Worm (Caenorhabditis elegans) whole organism, L1 larva: Measurements from ENCODE around the gene K07C11.10.
A peak's percentile ranks its signal among the peaks of the same experiment; 100 is the strongest.

ENCODE experiments used
- C04F5.9 ChIP-seq: sonication (generic microtip); optimal IDR thresholded peaks from 2 replicates; lab custom pipeline; 2016; ENCODE audit warnings: missing genetic modification characterization, missing compliant biosample characterization
- C34B4.2 ChIP-seq: sonication (generic microtip); optimal IDR thresholded peaks from 2 replicates; lab custom pipeline; 2017; ENCODE audit warnings: mild to moderate bottlenecking, missing genetic modification characterization, missing compliant biosample characterization
- F16B12.6 ChIP-seq: fragments of 150-350 bp; optimal IDR thresholded peaks from 2 replicates; lab custom pipeline; 2014; ENCODE audit warnings: missing biosample characterization, missing genetic modification characterization
- aha-1 ChIP-seq: fragments of 150-350 bp; optimal IDR thresholded peaks from 2 replicates; lab custom pipeline; 2014; ENCODE audit warnings: missing biosample characterization, missing genetic modification characterization
- alr-1 ChIP-seq: fragments of 200-800 bp; sonication (Bioruptor generic); optimal IDR thresholded peaks from 2 replicates; lab custom pipeline; 2018; ENCODE audit warnings: borderline replicate concordance, mild to moderate bottlenecking, missing genetic modification characterization, missing compliant biosample characterization
- aly-2 ChIP-seq: fragments of 150-350 bp; optimal IDR thresholded peaks from 2 replicates; lab custom pipeline; 2014; ENCODE audit warnings: missing biosample characterization, missing genetic modification characterization
- ama-1 ChIP-seq: fragments of 150-350 bp; optimal IDR thresholded peaks from 2 replicates; lab custom pipeline; 2014
- blmp-1 ChIP-seq: fragments of 150-350 bp; optimal IDR thresholded peaks from 2 replicates; lab custom pipeline; 2014; ENCODE audit warnings: missing biosample characterization, missing genetic modification characterization
- ceh-63 ChIP-seq: fragments of 200-800 bp; sonication (Bioruptor generic); optimal IDR thresholded peaks from 2 replicates; lab custom pipeline; 2018; ENCODE audit warnings: mild to moderate bottlenecking, missing genetic modification characterization, missing compliant biosample characterization
- ceh-82 ChIP-seq, 3 experiments: fragments of 150-350 bp in 1 of 3; sonication (generic microtip) in 2 of 3; optimal IDR thresholded peaks; 2 replicates each; lab custom pipeline; 2014 to 2017; ENCODE audit warnings: missing biosample characterization in 3 of 3, missing genetic modification characterization in 3 of 3
- ceh-88 ChIP-seq: fragments of 200-800 bp; sonication (Bioruptor generic); IDR thresholded peaks from 2 replicates; pipeline ENCODE4 v1.3.6; 2022; ENCODE audit warnings: missing genetic modification characterization, missing compliant biosample characterization
- dpl-1 ChIP-seq, 3 experiments: fragments of 150-350 bp in 2 of 3; sonication (generic microtip) in 1 of 3; optimal IDR thresholded peaks; 2 replicates each; lab custom pipeline; 2014 to 2017; ENCODE audit warnings: missing biosample characterization in 3 of 3, missing genetic modification characterization in 3 of 3, missing genetic modification reagents in 3 of 3
- egl-27 ChIP-seq, 2 experiments: fragments of 150-350 bp in 1 of 2; sonication (generic microtip); optimal IDR thresholded peaks; 3 replicates each; lab custom pipeline; 2017 to 2018; ENCODE audit warnings: missing biosample characterization in 2 of 2, missing genetic modification characterization in 2 of 2, missing genetic modification reagents in 2 of 2
- elt-2 ChIP-seq: sonication (generic microtip); optimal IDR thresholded peaks from 2 replicates; lab custom pipeline; 2016; ENCODE audit warnings: missing genetic modification characterization, mild to moderate bottlenecking, inconsistent platforms, missing compliant biosample characterization, missing genetic modification reagents
- fkh-4 ChIP-seq: sonication (generic microtip); optimal IDR thresholded peaks from 2 replicates; lab custom pipeline; 2016; ENCODE audit warnings: missing compliant biosample characterization, missing genetic modification characterization, borderline replicate concordance
- fos-1 ChIP-seq: fragments of 150-350 bp; optimal IDR thresholded peaks from 2 replicates; lab custom pipeline; 2014; ENCODE audit warnings: missing biosample characterization, missing genetic modification characterization
- hlh-17 ChIP-seq: fragments of 200-800 bp; sonication (Bioruptor generic); optimal IDR thresholded peaks from 2 replicates; lab custom pipeline; 2018; ENCODE audit warnings: missing genetic modification characterization, mild to moderate bottlenecking, missing compliant biosample characterization, moderate library complexity, borderline replicate concordance
- hlh-4 ChIP-seq: sonication (generic microtip); optimal IDR thresholded peaks from 2 replicates; lab custom pipeline; 2016; ENCODE audit warnings: mild to moderate bottlenecking, missing genetic modification characterization, missing compliant biosample characterization
- hpl-2 ChIP-seq: fragments of 150-350 bp; optimal IDR thresholded peaks from 2 replicates; lab custom pipeline; 2014; ENCODE audit warnings: missing biosample characterization, missing genetic modification reagents, missing genetic modification characterization
- irx-1 ChIP-seq: sonication (generic microtip); optimal IDR thresholded peaks from 2 replicates; lab custom pipeline; 2016; ENCODE audit warnings: missing genetic modification characterization, missing compliant biosample characterization
- isw-1 ChIP-seq: fragments of 200-800 bp; sonication (Bioruptor generic); IDR thresholded peaks from 2 replicates; pipeline ENCODE4 v1.3.6; 2022; ENCODE audit warnings: missing genetic modification characterization, missing compliant biosample characterization
- jun-1 ChIP-seq: fragments of 150-350 bp; optimal IDR thresholded peaks from 2 replicates; lab custom pipeline; 2014; ENCODE audit warnings: missing biosample characterization, missing genetic modification reagents, missing genetic modification characterization
- lin-13 ChIP-seq: fragments of 150-350 bp; optimal IDR thresholded peaks from 2 replicates; lab custom pipeline; 2014; ENCODE audit warnings: missing biosample characterization, missing genetic modification reagents, missing genetic modification characterization
- lin-14 ChIP-seq: fragments of 200-800 bp; sonication (Bioruptor generic); optimal IDR thresholded peaks from 2 replicates; lab custom pipeline; 2018; ENCODE audit warnings: mild to moderate bottlenecking, missing genetic modification characterization, moderate library complexity, missing compliant biosample characterization
- mab-9 ChIP-seq: fragments of 200-800 bp; sonication (Bioruptor generic); IDR thresholded peaks from 2 replicates; pipeline ENCODE4 v1.3.6; 2022; ENCODE audit warnings: missing genetic modification reagents, missing genetic modification characterization, missing compliant biosample characterization
- mdl-1 ChIP-seq, 2 experiments: fragments of 150-350 bp; optimal IDR thresholded peaks; 2 replicates each; lab custom pipeline; 2014 to 2017; ENCODE audit warnings: missing biosample characterization in 2 of 2, missing genetic modification characterization in 2 of 2, inconsistent platforms in 1 of 2
- mep-1 ChIP-seq: fragments of 150-350 bp; optimal IDR thresholded peaks from 2 replicates; lab custom pipeline; 2014; ENCODE audit warnings: missing biosample characterization, missing genetic modification characterization
- nhr-12 ChIP-seq: sonication (generic microtip); optimal IDR thresholded peaks from 2 replicates; lab custom pipeline; 2017; ENCODE audit warnings: missing biosample characterization, missing genetic modification characterization
- nhr-19 ChIP-seq: fragments of 200-800 bp; sonication (Bioruptor generic); conservative IDR thresholded peaks from 2 replicates; pipeline ENCODE4 v1.3.6; 2022; ENCODE audit warnings: missing genetic modification characterization, missing compliant biosample characterization
- nhr-20 ChIP-seq: sonication (generic microtip); optimal IDR thresholded peaks from 2 replicates; lab custom pipeline; 2016; ENCODE audit warnings: mild to moderate bottlenecking, missing genetic modification characterization, missing compliant biosample characterization
- nhr-237 ChIP-seq: fragments of 150-350 bp; optimal IDR thresholded peaks from 2 replicates; lab custom pipeline; 2014; ENCODE audit warnings: missing biosample characterization, missing genetic modification characterization
- nhr-47 ChIP-seq: sonication (generic microtip); optimal IDR thresholded peaks from 2 replicates; lab custom pipeline; 2016; ENCODE audit warnings: mild to moderate bottlenecking, missing genetic modification characterization, moderate library complexity, missing compliant biosample characterization
- nhr-71 ChIP-seq: sonication (generic microtip); optimal IDR thresholded peaks from 2 replicates; lab custom pipeline; 2016; ENCODE audit warnings: mild to moderate bottlenecking, missing genetic modification characterization, moderate library complexity, missing compliant biosample characterization
- nhr-76 ChIP-seq: sonication (generic microtip); optimal IDR thresholded peaks from 2 replicates; lab custom pipeline; 2017; ENCODE audit warnings: missing biosample characterization, missing genetic modification characterization
- nhr-77 ChIP-seq: fragments of 150-350 bp; optimal IDR thresholded peaks from 2 replicates; lab custom pipeline; 2014; ENCODE audit warnings: missing biosample characterization, missing genetic modification characterization
- nhr-85 ChIP-seq: sonication (generic microtip); peaks from one replicate; lab custom pipeline; 2016; ENCODE audit warnings: missing genetic modification characterization, inconsistent platforms, missing compliant biosample characterization
- pqm-1 ChIP-seq: sonication (generic microtip); optimal IDR thresholded peaks from 3 replicates; lab custom pipeline; 2017; ENCODE audit warnings: missing biosample characterization, missing genetic modification characterization
- rnt-1 ChIP-seq: sonication (generic microtip); optimal IDR thresholded peaks from 2 replicates; lab custom pipeline; 2016; ENCODE audit warnings: mild to moderate bottlenecking, missing genetic modification characterization, moderate library complexity, missing compliant biosample characterization
- skn-1 ChIP-seq: fragments of 150-350 bp; optimal IDR thresholded peaks from 2 replicates; lab custom pipeline; 2014; ENCODE audit warnings: missing biosample characterization, missing genetic modification characterization
- snpc-4 ChIP-seq: fragments of 150-350 bp; optimal IDR thresholded peaks from 2 replicates; lab custom pipeline; 2014; ENCODE audit warnings: missing biosample characterization, missing genetic modification characterization
- sup-37 ChIP-seq: fragments of 200-800 bp; sonication (Bioruptor generic); optimal IDR thresholded peaks from 2 replicates; lab custom pipeline; 2018; ENCODE audit warnings: mild to moderate bottlenecking, missing genetic modification characterization, missing compliant biosample characterization
- tbx-2 ChIP-seq: sonication (generic microtip); optimal IDR thresholded peaks from 2 replicates; lab custom pipeline; 2016; ENCODE audit warnings: missing genetic modification characterization, missing compliant biosample characterization
- tlp-1 ChIP-seq: fragments of 150-350 bp; optimal IDR thresholded peaks from 2 replicates; lab custom pipeline; 2014; ENCODE audit warnings: missing biosample characterization, missing genetic modification characterization
- unc-130 ChIP-seq: fragments of 150-350 bp; optimal IDR thresholded peaks from 2 replicates; lab custom pipeline; 2017; ENCODE audit warnings: missing biosample characterization, missing genetic modification characterization, inconsistent platforms
- unc-62 ChIP-seq: fragments of 150-350 bp; optimal IDR thresholded peaks from 2 replicates; lab custom pipeline; 2014; ENCODE audit warnings: missing biosample characterization, missing genetic modification reagents, missing genetic modification characterization
- unc-86 ChIP-seq: sonication (generic microtip); optimal IDR thresholded peaks from 2 replicates; lab custom pipeline; 2016; ENCODE audit warnings: missing genetic modification characterization, missing compliant biosample characterization
- unc-98 ChIP-seq: fragments of 200-800 bp; sonication (Bioruptor generic); IDR thresholded peaks from 2 replicates; pipeline ENCODE4 v1.3.6; 2022; ENCODE audit warnings: missing genetic modification characterization, missing compliant biosample characterization
- zip-4 ChIP-seq: fragments of 200-800 bp; sonication (Bioruptor generic); optimal IDR thresholded peaks from 2 replicates; lab custom pipeline; 2018; ENCODE audit warnings: mild to moderate bottlenecking, missing genetic modification characterization, moderate library complexity, missing compliant biosample characterization
- ztf-11 ChIP-seq, 2 experiments: sonication (generic microtip); optimal IDR thresholded peaks; 2 replicates each; lab custom pipeline; 2016 to 2017; ENCODE audit warnings: missing genetic modification characterization in 2 of 2, missing biosample characterization in 1 of 2, missing compliant biosample characterization in 1 of 2
- ztf-4 ChIP-seq: fragments of 150-350 bp; optimal IDR thresholded peaks from 2 replicates; lab custom pipeline; 2014; ENCODE audit warnings: missing biosample characterization, missing genetic modification characterization

The K07C11.10 gene

DNA sequence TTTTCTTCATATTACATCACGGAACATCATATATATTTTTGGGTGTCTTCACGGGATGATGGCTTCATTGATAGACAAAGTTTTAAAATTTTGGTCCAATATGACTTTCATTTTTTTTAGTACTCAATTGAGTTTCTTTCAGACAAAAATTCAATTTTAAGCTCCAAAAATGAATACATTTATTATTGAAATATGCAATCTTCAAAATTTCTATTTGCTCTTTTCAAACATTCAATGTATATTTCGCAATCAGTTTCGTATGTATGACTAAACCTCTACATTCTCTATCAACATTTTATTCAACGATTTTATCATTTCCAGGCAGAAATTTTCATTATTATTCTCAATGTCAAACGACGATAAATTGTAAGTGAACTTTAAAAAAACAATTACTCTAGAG is 43.3 kb downstream of the K07C11.10 start, which contains the start of gene srp-8:
Gene srp-8, plus strand, starts transcription at position 301 of the 400 bp plus-strand sequence.
- TF ChIP-seq ceh-88 (GFP tag; lab: Robert Waterston, UW) (no peak), aly-2 (tag; lab: Kevin White, UChicago) (no peak), skn-1 (tag; lab: Kevin White, UChicago) (no peak), hpl-2 (GFP tag; lab: Kevin White, UChicago) (no peak)

- TF ChIP-seq nhr-47 (tag; lab: Kevin White, UChicago) = no peak
- no peak for TF ChIP-seq ceh-63 (GFP tag; lab: Kevin White, UChicago)
- TF ChIP-seq pqm-1 = no peak
- TF ChIP-seq mep-1 = peak; percentile 34
- TF ChIP-seq F16B12.6 (tag; lab: Kevin White, UChicago) = no peak
- TF ChIP-seq elt-2 (tag; lab: Kevin White, UChicago) = no peak
- TF ChIP-seq fos-1 = no peak
- no peak for TF ChIP-seq alr-1
- peak; percentile 12; the same call in 1 of the 2 replicates for TF ChIP-seq isw-1
- no peak for TF ChIP-seq fkh-4 (tag; lab: Kevin White, UChicago)
- peak; percentile 35 for TF ChIP-seq nhr-20 (tag; lab: Kevin White, UChicago)
- TF ChIP-seq irx-1 (tag; lab: Kevin White, UChicago) = no peak
- no peak for TF ChIP-seq hlh-17
- TF ChIP-seq C04F5.9 (tag; lab: Kevin White, UChicago) = no peak
- TF ChIP-seq mab-9 = no peak
- TF ChIP-seq nhr-85 (tag; lab: Kevin White, UChicago) = peak; percentile 40
- TF ChIP-seq aha-1 (tag; lab: Kevin White, UChicago) = no peak
- TF ChIP-seq dpl-1 (GFP tag; optimal IDR thresholded peaks at IDR 0.05; lab: Kevin White, UChicago) = no peak
- no peak for TF ChIP-seq unc-130 (tag; lab: Kevin White, UChicago)
- no peak for TF ChIP-seq ztf-11 (tag; optimal IDR thresholded peaks at IDR 0.05; lab: Kevin White, UChicago)
- no peak for TF ChIP-seq egl-27 (tag; optimal IDR thresholded peaks at IDR 0.05; lab: Kevin White, UChicago)
- no peak for TF ChIP-seq nhr-76 (tag; lab: Kevin White, UChicago)
- TF ChIP-seq snpc-4 (tag; lab: Kevin White, UChicago) = no peak
- TF ChIP-seq tbx-2 (tag; lab: Kevin White, UChicago) = no peak
- peak; percentile 42; the same call in 1 of the 2 replicates for TF ChIP-seq unc-98 (GFP tag; lab: Robert Waterston, UW)
- TF ChIP-seq hpl-2 (GFP tag; lab: Kevin White, UChicago) = no peak
- TF ChIP-seq rnt-1 (tag; lab: Kevin White, UChicago) = peak; percentile 58
- no peak for TF ChIP-seq ztf-4 (tag; lab: Kevin White, UChicago)
- no peak for TF ChIP-seq nhr-77 (tag; lab: Kevin White, UChicago)
- TF ChIP-seq lin-13 (GFP tag; lab: Kevin White, UChicago) = no peak
- TF ChIP-seq jun-1 = no peak
- no peak for TF ChIP-seq zip-4 (GFP tag; lab: Kevin White, UChicago)
- peak; percentile 32 for TF ChIP-seq nhr-71 (tag; lab: Kevin White, UChicago)
- TF ChIP-seq ceh-88 (GFP tag; lab: Robert Waterston, UW) = 0 out of 2 replicates have a peak, but pooled peaks have one; percentile 19
- no peak for TF ChIP-seq ama-1 (lab: Kevin White, UChicago)
- TF ChIP-seq tlp-1 = no peak
- TF ChIP-seq hlh-4 (tag; lab: Kevin White, UChicago) = no peak
- TF ChIP-seq ceh-82 (tag; optimal IDR thresholded peaks at IDR 0.05; lab: Kevin White, UChicago) = peak in 1 of 3 experiments; percentile 28
- peak; percentile 74 for TF ChIP-seq nhr-19 (GFP tag; lab: Robert Waterston, UW)
- no peak for TF ChIP-seq unc-62 (GFP tag; lab: Kevin White, UChicago)
- no peak for TF ChIP-seq C34B4.2
- no peak for TF ChIP-seq nhr-237 (tag; lab: Kevin White, UChicago)
- peak; percentile 68 for TF ChIP-seq lin-14 (GFP tag; lab: Kevin White, UChicago)
- TF ChIP-seq unc-86 (tag; lab: Kevin White, UChicago) = no peak
- TF ChIP-seq mdl-1 (tag; optimal IDR thresholded peaks at IDR 0.05; lab: Kevin White, UChicago) = no peak
- peak; percentile 56 for TF ChIP-seq blmp-1 (tag; lab: Kevin White, UChicago)
- TF ChIP-seq nhr-12 (tag; lab: Kevin White, UChicago) = no peak
- no peak for TF ChIP-seq sup-37 (GFP tag; lab: Kevin White, UChicago)
Measured at ce11 chrV:8178914-8179542, 47.7 kb downstream of the K07C11.10 start, which contains the start of gene srp-7. Gene srp-7, plus strand, starts transcription at chrV:8179126.
